Worm (Caenorhabditis elegans) whole organism, young adult: ENCODE data around the gene slc-25A26.

Experiments used
- B0035.1 ChIP-seq: sonication (generic microtip); optimal IDR thresholded peaks from 2 replicates; lab custom pipeline; 2016; ENCODE audit warnings: missing genetic modification characterization, mild to moderate bottlenecking, missing compliant biosample characterization, missing genotype, missing genetic modification reagents
- B0261.1 ChIP-seq: sonication (generic microtip); optimal IDR thresholded peaks from 2 replicates; lab custom pipeline; 2016; ENCODE audit warnings: mild to moderate bottlenecking, missing genetic modification characterization, moderate library complexity, missing compliant biosample characterization
- D2030.7 ChIP-seq: fragments of 200-800 bp; sonication (Bioruptor generic); IDR thresholded peaks from 2 replicates; pipeline ENCODE4 v1.3.6; 2022; ENCODE audit warnings: missing genetic modification reagents, missing genetic modification characterization, missing compliant biosample characterization
- F33H1.4 ChIP-seq: fragments of 200-800 bp; sonication (Bioruptor generic); IDR thresholded peaks from 2 replicates; pipeline ENCODE4 v1.3.6; 2022; ENCODE audit warnings: missing genetic modification reagents, missing genetic modification characterization, missing compliant biosample characterization
- F52B5.7 ChIP-seq: sonication (generic microtip); optimal IDR thresholded peaks from 2 replicates; lab custom pipeline; 2016; ENCODE audit warnings: mild to moderate bottlenecking, missing genetic modification characterization, missing compliant biosample characterization
- F57A8.1 ChIP-seq: fragments of 200-800 bp; sonication (Bioruptor generic); optimal IDR thresholded peaks from 2 replicates; lab custom pipeline; 2018; ENCODE audit warnings: mild to moderate bottlenecking, missing genetic modification characterization, moderate library complexity, missing compliant biosample characterization
- Y79H2A.3 ChIP-seq: fragments of 200-800 bp; sonication (Bioruptor generic); conservative IDR thresholded peaks from 2 replicates; pipeline ENCODE4 v1.3.6; 2022; ENCODE audit warnings: missing genetic modification reagents, missing genetic modification characterization, missing compliant biosample characterization
- akir-1 ChIP-seq: fragments of 200-800 bp; sonication (Bioruptor generic); optimal IDR thresholded peaks from 2 replicates; lab custom pipeline; 2018; ENCODE audit warnings: mild to moderate bottlenecking, missing genetic modification characterization, moderate library complexity, missing compliant biosample characterization
- ama-1 ChIP-seq, 3 experiments: fragments of 150-350 bp in 1 of 3; sonication (generic microtip) in 2 of 3; optimal IDR thresholded peaks; 2 replicates each; lab custom pipeline; 2014 to 2018; ENCODE audit warnings: missing biosample characterization in 2 of 3, missing genetic modification characterization in 2 of 3, missing genetic modification reagents in 2 of 3
- aptf-3 ChIP-seq: fragments of 200-800 bp; sonication (Bioruptor generic); IDR thresholded peaks from 2 replicates; pipeline ENCODE4 v1.3.6; 2022; ENCODE audit warnings: missing genetic modification characterization, missing compliant biosample characterization
- attf-5 ChIP-seq: fragments of 200-800 bp; sonication (Bioruptor generic); optimal IDR thresholded peaks from 2 replicates; lab custom pipeline; 2018; ENCODE audit warnings: mild to moderate bottlenecking, missing genetic modification characterization, missing compliant biosample characterization
- bed-2 ChIP-seq: fragments of 200-800 bp; sonication (Bioruptor generic); IDR thresholded peaks from 2 replicates; pipeline ENCODE4 v1.3.6; 2022; ENCODE audit warnings: missing genetic modification reagents, missing genetic modification characterization, missing compliant biosample characterization
- ccch-3 ChIP-seq: fragments of 200-800 bp; sonication (Bioruptor generic); optimal IDR thresholded peaks from 2 replicates; lab custom pipeline; 2018; ENCODE audit warnings: mild to moderate bottlenecking, missing genetic modification characterization, missing compliant biosample characterization
- cebp-1 ChIP-seq, 2 experiments: fragments of 200-800 bp in 1 of 2; sonication (Bioruptor generic) in 1 of 2; sonication (generic microtip) in 1 of 2; IDR thresholded peaks in 1 of 2; optimal IDR thresholded peaks in 1 of 2; 2 replicates each; pipeline versions ENCODE4 v1.3.6 to Lab custom; 2017 to 2022; ENCODE audit warnings: missing compliant biosample characterization in 2 of 2, missing genetic modification characterization in 2 of 2, mild to moderate bottlenecking in 1 of 2, missing genetic modification reagents in 1 of 2, moderate library complexity in 1 of 2
- ceh-27 ChIP-seq: fragments of 200-800 bp; sonication (Bioruptor generic); optimal IDR thresholded peaks from 2 replicates; lab custom pipeline; 2018; ENCODE audit warnings: mild to moderate bottlenecking, missing genetic modification characterization, moderate library complexity, missing compliant biosample characterization
- dox-1 ChIP-seq: fragments of 200-800 bp; sonication (Bioruptor generic); IDR thresholded peaks from 2 replicates; pipeline ENCODE4 v1.3.6; 2022; ENCODE audit warnings: missing genetic modification reagents, missing genetic modification characterization, missing compliant biosample characterization
- egl-44 ChIP-seq: fragments of 200-800 bp; sonication (Bioruptor generic); IDR thresholded peaks from 2 replicates; pipeline ENCODE4 v1.3.6; 2022; ENCODE audit warnings: missing genetic modification reagents, missing genetic modification characterization, missing compliant biosample characterization
- egrh-3 ChIP-seq: fragments of 200-800 bp; sonication (Bioruptor generic); IDR thresholded peaks from 2 replicates; pipeline ENCODE4 v1.3.6; 2022; ENCODE audit warnings: missing genetic modification reagents, missing genetic modification characterization, missing compliant biosample characterization
- ekl-4 ChIP-seq: fragments of 200-800 bp; sonication (Bioruptor generic); IDR thresholded peaks from 2 replicates; pipeline ENCODE4 v1.3.6; 2022; ENCODE audit warnings: missing genetic modification reagents, missing genetic modification characterization, missing compliant biosample characterization
- ets-4 ChIP-seq: fragments of 200-800 bp; sonication (Bioruptor generic); optimal IDR thresholded peaks from 2 replicates; lab custom pipeline; 2018; ENCODE audit warnings: mild to moderate bottlenecking, missing genetic modification characterization, missing compliant biosample characterization
- him-1 ChIP-seq: sonication (generic microtip); optimal IDR thresholded peaks from 2 replicates; lab custom pipeline; 2016; ENCODE audit warnings: missing genotype, missing genetic modification reagents, missing genetic modification characterization, missing compliant biosample characterization
- hmg-1.2 ChIP-seq: fragments of 200-800 bp; sonication (Bioruptor generic); IDR thresholded peaks from 2 replicates; pipeline ENCODE4 v1.3.6; 2022; ENCODE audit warnings: missing genetic modification reagents, missing genetic modification characterization, missing compliant biosample characterization
- hsf-1 ChIP-seq: fragments of 200-800 bp; sonication (Bioruptor generic); IDR thresholded peaks from 2 replicates; pipeline ENCODE4 v1.3.6; 2022; ENCODE audit warnings: missing genetic modification reagents, missing genetic modification characterization, missing compliant biosample characterization
- lag-1 ChIP-seq: fragments of 200-800 bp; sonication (Bioruptor generic); IDR thresholded peaks from 2 replicates; pipeline ENCODE4 v1.3.6; 2022; ENCODE audit warnings: missing genetic modification reagents, missing genetic modification characterization, missing compliant biosample characterization
- lin-26 ChIP-seq: fragments of 200-800 bp; sonication (Bioruptor generic); IDR thresholded peaks from 2 replicates; pipeline ENCODE4 v1.3.6; 2022; ENCODE audit warnings: missing genetic modification reagents, missing genetic modification characterization, missing compliant biosample characterization
- lin-35 ChIP-seq, 3 experiments: fragments of 150-350 bp in 2 of 3; sonication (generic microtip) in 1 of 3; optimal IDR thresholded peaks; 2 replicates each; lab custom pipeline; 2014 to 2018; ENCODE audit warnings: missing biosample characterization in 3 of 3, missing genetic modification characterization in 3 of 3, missing genetic modification reagents in 3 of 3
- lin-54 ChIP-seq: fragments of 200-800 bp; sonication (Bioruptor generic); optimal IDR thresholded peaks from 2 replicates; lab custom pipeline; 2018; ENCODE audit warnings: mild to moderate bottlenecking, missing genetic modification characterization, missing compliant biosample characterization
- lir-1 ChIP-seq: fragments of 200-800 bp; sonication (Bioruptor generic); conservative IDR thresholded peaks from 2 replicates; pipeline ENCODE4 v1.3.6; 2022; ENCODE audit warnings: missing genetic modification reagents, missing genetic modification characterization, missing compliant biosample characterization
- lsl-1 ChIP-seq: fragments of 200-800 bp; sonication (Bioruptor generic); optimal IDR thresholded peaks from 2 replicates; lab custom pipeline; 2018; ENCODE audit warnings: mild to moderate bottlenecking, missing genetic modification characterization, moderate library complexity, missing compliant biosample characterization
- madf-8 ChIP-seq: fragments of 200-800 bp; sonication (Bioruptor generic); conservative IDR thresholded peaks from 2 replicates; pipeline ENCODE4 v1.3.6; 2022; ENCODE audit warnings: missing genetic modification reagents, missing genetic modification characterization, missing compliant biosample characterization
- mes-4 ChIP-seq: sonication (generic microtip); optimal IDR thresholded peaks from 2 replicates; lab custom pipeline; 2016; ENCODE audit warnings: missing genotype, missing genetic modification characterization, missing compliant biosample characterization
- nhr-120 ChIP-seq: fragments of 200-800 bp; sonication (Bioruptor generic); IDR thresholded peaks from 2 replicates; pipeline ENCODE4 v1.3.6; 2022; ENCODE audit warnings: missing genetic modification characterization, missing compliant biosample characterization
- nhr-80 ChIP-seq: sonication (generic microtip); optimal IDR thresholded peaks from 2 replicates; lab custom pipeline; 2016; ENCODE audit warnings: missing genetic modification characterization, missing compliant biosample characterization
- pbrm-1 ChIP-seq: fragments of 200-800 bp; sonication (Bioruptor generic); IDR thresholded peaks from 2 replicates; pipeline ENCODE4 v1.3.6; 2022; ENCODE audit warnings: missing genetic modification reagents, missing genetic modification characterization, missing compliant biosample characterization
- rpc-1 ChIP-seq, 2 experiments: fragments of 150-350 bp in 1 of 2; sonication (generic microtip) in 1 of 2; optimal IDR thresholded peaks; 2 replicates each; lab custom pipeline; 2014 to 2018; ENCODE audit warnings: missing biosample characterization in 1 of 2, missing genetic modification characterization in 1 of 2, missing genetic modification reagents in 1 of 2, missing genotype in 1 of 2
- snpc-1.3 ChIP-seq: sonication (generic microtip); optimal IDR thresholded peaks from 2 replicates; lab custom pipeline; 2017; ENCODE audit warnings: missing genetic modification characterization, mild to moderate bottlenecking, missing compliant biosample characterization, antibody characterized with exemption, moderate library complexity, missing genotype, missing genetic modification reagents; ENCODE audit not compliant: insufficient read depth
- snpc-4 ChIP-seq, 5 experiments: fragments of 150-350 bp in 1 of 5; sonication (generic microtip) in 4 of 5; optimal IDR thresholded peaks; 2 replicates each; lab custom pipeline; 2014 to 2018; ENCODE audit warnings: missing genetic modification characterization in 5 of 5, missing biosample characterization in 3 of 5, antibody characterized with exemption in 2 of 5, mild to moderate bottlenecking in 2 of 5, missing compliant biosample characterization in 2 of 5, missing genotype in 2 of 5, moderate library complexity in 2 of 5, missing genetic modification reagents in 1 of 5
- zfh-2 ChIP-seq: fragments of 200-800 bp; sonication (Bioruptor generic); conservative IDR thresholded peaks from 2 replicates; pipeline ENCODE4 v1.3.6; 2022; ENCODE audit warnings: missing genetic modification reagents, missing genetic modification characterization, missing compliant biosample characterization

Gene slc-25A26

ce11 chrIV:8918790-8919189 lies 11.5 kb upstream of the slc-25A26 start, which contains the start of gene rap-1:
rap-1 (minus strand) TSS chrIV:8918890.
- TF ChIP-seq ama-1 (optimal IDR thresholded peaks at IDR 0.05; lab: Kevin White, UChicago), result no peak
- TF ChIP-seq ama-1 (GFP tag; optimal IDR thresholded peaks at IDR 0.05; lab: Kevin White, UChicago), result no peak
- no peak for TF ChIP-seq bed-2 (GFP tag; lab: Robert Waterston, UW)
- TF ChIP-seq ceh-27, result no peak
- no peak for TF ChIP-seq D2030.7
- no peak for TF ChIP-seq hsf-1
- no peak for TF ChIP-seq nhr-120 (GFP tag; lab: Robert Waterston, UW)
- TF ChIP-seq B0261.1 (tag; lab: Kevin White, UChicago), result no peak
- TF ChIP-seq snpc-1.3 (tag; lab: Kevin White, UChicago), result no peak
- no peak for TF ChIP-seq ccch-3
- TF ChIP-seq Y79H2A.3 (GFP tag; lab: Robert Waterston, UW), result no peak
- no peak for TF ChIP-seq lag-1

- TF ChIP-seq ama-1 (optimal IDR thresholded peaks at IDR 0.05; lab: Kevin White, UChicago), result no peak
- TF ChIP-seq ama-1 (GFP tag; optimal IDR thresholded peaks at IDR 0.05; lab: Kevin White, UChicago), result no peak
- TF ChIP-seq egrh-3 (GFP tag; lab: Robert Waterston, UW), result no peak
- TF ChIP-seq F57A8.1 (GFP tag; lab: Kevin White, UChicago), result no peak
- TF ChIP-seq hmg-1.2, result peak; percentile 20; the same call in 1 of the 2 replicates
These were observed 9.9 kb upstream of the slc-25A26 start for ce11 chrIV:8920284-8920806.

ce11 chrIV:8921166-8921565 lies 9.1 kb upstream of the slc-25A26 start:
- TF ChIP-seq aptf-3 (GFP tag; lab: Robert Waterston, UW) (no peak), lin-35 (GFP tag; optimal IDR thresholded peaks at IDR 0.05; lab: Kevin White, UChicago) (no peak), akir-1 (GFP tag; lab: Kevin White, UChicago) (no peak), lag-1 (no peak)

ce11 chrIV:8921956-8922355 lies 8.3 kb upstream of the slc-25A26 start, which contains the start of gene D1046.16:
D1046.16 (plus strand) TSS chrIV:8922150.
- TF ChIP-seq lin-26 (GFP tag; lab: Robert Waterston, UW), result 0 out of 2 replicates have a peak, but pooled peaks have one; percentile 33
- peak; percentile 51 for TF ChIP-seq ceh-27
- TF ChIP-seq hmg-1.2, result peak; percentile 52; the same call in 1 of the 2 replicates
- no peak for TF ChIP-seq cebp-1 (GFP tag; IDR thresholded peaks at IDR 0.05; lab: Robert Waterston, UW)
- TF ChIP-seq cebp-1 (tag; optimal IDR thresholded peaks at IDR 0.05; lab: Kevin White, UChicago), result peak; percentile 26
- peak; percentile 69 for TF ChIP-seq nhr-80 (tag; lab: Kevin White, UChicago)
- no peak for TF ChIP-seq egl-44 (GFP tag; lab: Robert Waterston, UW)
- TF ChIP-seq dox-1 (GFP tag; lab: Robert Waterston, UW), result 0 out of 2 replicates have a peak, but pooled peaks have one; percentile 53
- peak; percentile 58 for TF ChIP-seq attf-5 (GFP tag; lab: Kevin White, UChicago)
- no peak; the same call in 1 of the 2 replicates for TF ChIP-seq ekl-4 (GFP tag; lab: Robert Waterston, UW)

- TF ChIP-seq him-1, result no peak
- TF ChIP-seq bed-2 (GFP tag; lab: Robert Waterston, UW), result no peak
- no peak for TF ChIP-seq F57A8.1 (GFP tag; lab: Kevin White, UChicago)
- no peak for TF ChIP-seq lir-1 (GFP tag; lab: Robert Waterston, UW)
- TF ChIP-seq F33H1.4 (GFP tag; lab: Robert Waterston, UW), result 0 out of 2 replicates have a peak, but pooled peaks have one; percentile 31
- TF ChIP-seq egrh-3 (GFP tag; lab: Robert Waterston, UW), result no peak
- TF ChIP-seq F52B5.7 (tag; lab: Kevin White, UChicago), result no peak
- peak; percentile 87 for TF ChIP-seq lsl-1 (GFP tag; lab: Kevin White, UChicago)
- TF ChIP-seq mes-4 (tag; lab: Kevin White, UChicago), result no peak
- no peak for TF ChIP-seq zfh-2
- no peak for TF ChIP-seq rpc-1 (optimal IDR thresholded peaks at IDR 0.05; lab: Kevin White, UChicago)
- TF ChIP-seq rpc-1 (tag; optimal IDR thresholded peaks at IDR 0.05; lab: Kevin White, UChicago), result no peak
- TF ChIP-seq lin-54 (GFP tag; lab: Kevin White, UChicago), result peak; percentile 37
- TF ChIP-seq snpc-4 (GFP tag; optimal IDR thresholded peaks at IDR 0.05; lab: Kevin White, UChicago), result no peak
- TF ChIP-seq snpc-4 (tag; optimal IDR thresholded peaks at IDR 0.05; lab: Kevin White, UChicago), result peak in 1 of 4 experiments; percentile 41
- TF ChIP-seq pbrm-1 (GFP tag; lab: Robert Waterston, UW), result 0 out of 2 replicates have a peak, but pooled peaks have one; percentile 7
- no peak for TF ChIP-seq ets-4 (GFP tag; lab: Kevin White, UChicago)
- no peak for TF ChIP-seq B0035.1 (tag; lab: Kevin White, UChicago)
- TF ChIP-seq madf-8 (GFP tag; lab: Robert Waterston, UW), result peak; percentile 48
These were observed 6.9 kb upstream of the slc-25A26 start for ce11 chrIV:8923381-8923780.
